Fruit fly (Drosophila melanogaster) whole organism, embryonic: Measurements from ENCODE around the gene Sbds.
A peak's percentile ranks its signal among the peaks of the same experiment; 100 is the strongest.

Experiments used
- Asciz ChIP-seq: fragments of 200-800 bp; sonication (Bioruptor generic); optimal IDR thresholded peaks from 2 replicates; lab custom pipeline; 2017; ENCODE audit warnings: missing biosample characterization, mild to moderate bottlenecking, missing genetic modification characterization, missing genetic modification reagents
- CG10147 ChIP-seq: fragments of 200-800 bp; sonication (Bioruptor generic); optimal IDR thresholded peaks from 2 replicates; lab custom pipeline; 2019; ENCODE audit warnings: missing biosample characterization, mild to moderate bottlenecking, missing genetic modification characterization, moderate library complexity
- CG1024 ChIP-seq: fragments of 200-800 bp; sonication (Bioruptor generic); IDR thresholded peaks from 2 replicates; pipeline ENCODE4 v1.3.6; 2022; ENCODE audit warnings: missing biosample characterization, missing genetic modification characterization
- CG10979 ChIP-seq: fragments of 200-800 bp; sonication (Bioruptor generic); optimal IDR thresholded peaks from 2 replicates; lab custom pipeline; 2018; ENCODE audit warnings: missing biosample characterization, mild to moderate bottlenecking, missing genetic modification characterization, moderate library complexity
- CG11247 ChIP-seq: fragments of 200-800 bp; sonication (Bioruptor generic); IDR thresholded peaks from 2 replicates; pipeline ENCODE4 v1.3.6; 2022; ENCODE audit warnings: missing biosample characterization, missing genetic modification characterization
- CG12942 ChIP-seq: fragments of 200-800 bp; sonication (Bioruptor generic); optimal IDR thresholded peaks from 3 replicates; lab custom pipeline; 2016; ENCODE audit warnings: missing biosample characterization, missing genetic modification characterization
- CG13424 ChIP-seq: fragments of 200-800 bp; sonication (Bioruptor generic); optimal IDR thresholded peaks from 2 replicates; lab custom pipeline; 2019; ENCODE audit warnings: missing biosample characterization, mild to moderate bottlenecking, missing genetic modification characterization, moderate library complexity
- CG17612 ChIP-seq: fragments of 200-800 bp; sonication (Bioruptor generic); IDR thresholded peaks from 2 replicates; pipeline ENCODE4 v1.3.6; 2022; ENCODE audit warnings: missing biosample characterization, missing genetic modification characterization
- CG18011 ChIP-seq: fragments of 200-800 bp; sonication (Bioruptor generic); optimal IDR thresholded peaks from 2 replicates; lab custom pipeline; 2017; ENCODE audit warnings: missing biosample characterization, missing genetic modification characterization, mild to moderate bottlenecking, moderate library complexity, missing genotype
- CG34376 ChIP-seq: fragments of 200-800 bp; sonication (Bioruptor generic); optimal IDR thresholded peaks from 2 replicates; lab custom pipeline; 2018; ENCODE audit warnings: missing biosample characterization, mild to moderate bottlenecking, missing genetic modification characterization
- CG4854 ChIP-seq: fragments of 200-800 bp; sonication (Bioruptor generic); optimal IDR thresholded peaks from 2 replicates; lab custom pipeline; 2016; ENCODE audit warnings: missing biosample characterization, missing genetic modification characterization, inconsistent platforms
- CG5953 ChIP-seq: fragments of 200-800 bp; sonication (Bioruptor generic); IDR thresholded peaks from 2 replicates; pipeline ENCODE4 v1.3.6; 2022; ENCODE audit warnings: missing biosample characterization, missing genetic modification characterization
- CG7786 ChIP-seq: fragments of 200-800 bp; sonication (Bioruptor generic); optimal IDR thresholded peaks from 2 replicates; lab custom pipeline; 2016; ENCODE audit warnings: missing biosample characterization, missing genetic modification characterization
- CG7987 ChIP-seq: fragments of 200-800 bp; sonication (Bioruptor generic); optimal IDR thresholded peaks from 2 replicates; lab custom pipeline; 2018; ENCODE audit warnings: missing biosample characterization, mild to moderate bottlenecking, missing genetic modification characterization, moderate library complexity
- CG8924 ChIP-seq: fragments of 200-800 bp; optimal IDR thresholded peaks from 3 replicates; lab custom pipeline; 2019; ENCODE audit warnings: missing biosample characterization, mild to moderate bottlenecking, missing genetic modification characterization, moderate library complexity
- CG8944 ChIP-seq: fragments of 200-800 bp; sonication (Bioruptor generic); optimal IDR thresholded peaks from 3 replicates; lab custom pipeline; 2016; ENCODE audit warnings: missing biosample characterization, missing genetic modification characterization
- CG9609 ChIP-seq: fragments of 200-800 bp; sonication (Bioruptor generic); optimal IDR thresholded peaks from 3 replicates; lab custom pipeline; 2016; ENCODE audit warnings: missing biosample characterization, missing genetic modification characterization
- D19A ChIP-seq: fragments of 200-800 bp; optimal IDR thresholded peaks from 3 replicates; lab custom pipeline; 2019; ENCODE audit warnings: missing biosample characterization, mild to moderate bottlenecking, missing genetic modification characterization, moderate library complexity
- Dbx ChIP-seq: fragments of 200-800 bp; sonication (Bioruptor generic); IDR thresholded peaks from 3 replicates; pipeline ENCODE4 v1.3.6; 2022; ENCODE audit warnings: missing biosample characterization, missing genetic modification characterization
- Dfd ChIP-seq, 2 experiments: fragments of >200 bp; optimal IDR thresholded peaks; 2 replicates each; lab custom pipeline; 2017; ENCODE audit warnings: missing biosample characterization in 2 of 2, missing genetic modification characterization in 2 of 2
- Dip3 ChIP-seq: fragments of 200-800 bp; sonication (Bioruptor generic); optimal IDR thresholded peaks from 3 replicates; lab custom pipeline; 2016; ENCODE audit warnings: missing biosample characterization, missing genetic modification characterization
- Doc3 ChIP-seq: fragments of 200-800 bp; sonication (Bioruptor generic); IDR thresholded peaks from 3 replicates; pipeline ENCODE4 v1.3.6; 2022; ENCODE audit warnings: missing biosample characterization, missing genetic modification characterization; ENCODE audit not compliant: partially characterized antibody
- Dp ChIP-seq: fragments of 200-800 bp; sonication (Bioruptor generic); optimal IDR thresholded peaks from 2 replicates; lab custom pipeline; 2018; ENCODE audit warnings: missing biosample characterization, mild to moderate bottlenecking, missing genetic modification characterization, moderate library complexity
- Dref ChIP-seq: fragments of 200-800 bp; sonication (Bioruptor generic); IDR thresholded peaks from 2 replicates; pipeline ENCODE4 v1.3.6; 2022; ENCODE audit warnings: missing biosample characterization, missing genetic modification characterization
- Eip74EF ChIP-seq, 2 experiments: fragments of 200-800 bp in 1 of 2; fragments of >200 bp in 1 of 2; sonication (Bioruptor generic) in 1 of 2; optimal IDR thresholded peaks; 2 replicates each; lab custom pipeline; 2017 to 2019; ENCODE audit warnings: missing biosample characterization in 2 of 2, missing genetic modification characterization in 2 of 2, mild to moderate bottlenecking in 1 of 2, moderate library complexity in 1 of 2
- Ets65A ChIP-seq: fragments of 200-800 bp; sonication (Bioruptor generic); peaks from one replicate; lab custom pipeline; 2016; ENCODE audit warnings: missing biosample characterization, missing genetic modification characterization
- Meics ChIP-seq: fragments of 200-800 bp; sonication (Bioruptor generic); optimal IDR thresholded peaks from 2 replicates; lab custom pipeline; 2017; ENCODE audit warnings: missing biosample characterization, mild to moderate bottlenecking, missing genetic modification characterization
- NfI ChIP-seq: fragments of 200-800 bp; sonication (Bioruptor generic); optimal IDR thresholded peaks from 3 replicates; lab custom pipeline; 2018; ENCODE audit warnings: missing biosample characterization, mild to moderate bottlenecking, missing genetic modification characterization, moderate library complexity
- Optix ChIP-seq: fragments of 200-800 bp; sonication (Bioruptor generic); IDR thresholded peaks from 3 replicates; pipeline ENCODE4 v1.3.6; 2022; ENCODE audit warnings: missing biosample characterization, missing genetic modification characterization
- Sin3A ChIP-seq: fragments of >200 bp; optimal IDR thresholded peaks from 2 replicates; lab custom pipeline; 2018
- Xbp1 ChIP-seq: fragments of 200-800 bp; sonication (Bioruptor generic); optimal IDR thresholded peaks from 3 replicates; lab custom pipeline; 2016; ENCODE audit warnings: missing biosample characterization, mild to moderate bottlenecking, missing genetic modification characterization
- Xrp1 ChIP-seq: fragments of 200-800 bp; sonication (Bioruptor generic); IDR thresholded peaks from 2 replicates; pipeline ENCODE4 v1.3.6; 2022; ENCODE audit warnings: missing biosample characterization, missing genetic modification characterization
- ac ChIP-seq: fragments of 200-800 bp; sonication (Bioruptor generic); optimal IDR thresholded peaks from 3 replicates; lab custom pipeline; 2017; ENCODE audit warnings: missing biosample characterization, mild to moderate bottlenecking, missing genetic modification characterization
- ap ChIP-seq: fragments of 200-800 bp; sonication (Bioruptor generic); IDR thresholded peaks from 2 replicates; pipeline ENCODE4 v1.3.6; 2022; ENCODE audit warnings: missing biosample characterization, missing genetic modification characterization
- ara ChIP-seq: fragments of 200-800 bp; sonication (Bioruptor generic); IDR thresholded peaks from 2 replicates; pipeline ENCODE4 v1.3.6; 2022; ENCODE audit warnings: missing biosample characterization, missing genetic modification characterization
- ase ChIP-seq: fragments of 200-800 bp; sonication (Bioruptor generic); IDR thresholded peaks from 3 replicates; pipeline ENCODE4 v1.3.6; 2022; ENCODE audit warnings: missing biosample characterization, missing genetic modification characterization
- bbx ChIP-seq: fragments of 200-800 bp; sonication (Bioruptor generic); IDR thresholded peaks from 2 replicates; pipeline ENCODE4 v1.3.6; 2022; ENCODE audit warnings: missing biosample characterization, missing genetic modification characterization; ENCODE audit not compliant: partially characterized antibody
- btn ChIP-seq: fragments of 200-800 bp; sonication (Bioruptor generic); optimal IDR thresholded peaks from 2 replicates; lab custom pipeline; 2016; ENCODE audit warnings: missing biosample characterization, missing genetic modification characterization
- chinmo ChIP-seq: fragments of 200-800 bp; sonication (Bioruptor generic); IDR thresholded peaks from 4 replicates; pipeline ENCODE4 v1.3.6; 2022; ENCODE audit warnings: missing biosample characterization, missing genetic modification characterization; ENCODE audit not compliant: partially characterized antibody
- esg ChIP-seq: fragments of 200-800 bp; sonication (Bioruptor generic); conservative IDR thresholded peaks from 2 replicates; pipeline ENCODE4 v1.3.6; 2022; ENCODE audit warnings: missing biosample characterization, missing genetic modification characterization
- fd3F ChIP-seq: fragments of 200-800 bp; sonication (Bioruptor generic); optimal IDR thresholded peaks from 2 replicates; lab custom pipeline; 2018; ENCODE audit warnings: missing biosample characterization, mild to moderate bottlenecking, missing genetic modification characterization, moderate library complexity
- gcm ChIP-seq: fragments of 200-800 bp; sonication (Bioruptor generic); optimal IDR thresholded peaks from 2 replicates; lab custom pipeline; 2019; ENCODE audit warnings: missing biosample characterization, mild to moderate bottlenecking, missing genetic modification characterization, moderate library complexity
- gem ChIP-seq: fragments of 200-800 bp; sonication (Bioruptor generic); optimal IDR thresholded peaks from 2 replicates; lab custom pipeline; 2019; ENCODE audit warnings: missing biosample characterization, mild to moderate bottlenecking, missing genetic modification characterization, moderate library complexity
- ham ChIP-seq: fragments of 200-800 bp; sonication (Bioruptor generic); IDR thresholded peaks from 2 replicates; pipeline ENCODE4 v1.3.6; 2022; ENCODE audit warnings: missing biosample characterization, missing genetic modification characterization
- hth ChIP-seq: fragments of >200 bp; optimal IDR thresholded peaks from 2 replicates; lab custom pipeline; 2017; ENCODE audit warnings: inconsistent platforms
- nmo ChIP-seq: fragments of 200-800 bp; sonication (Bioruptor generic); optimal IDR thresholded peaks from 2 replicates; lab custom pipeline; 2018; ENCODE audit warnings: missing biosample characterization, mild to moderate bottlenecking, missing genetic modification characterization, moderate library complexity
- pzg ChIP-seq: fragments of 200-800 bp; sonication (Bioruptor generic); optimal IDR thresholded peaks from 3 replicates; lab custom pipeline; 2018; ENCODE audit warnings: missing biosample characterization, mild to moderate bottlenecking, missing genetic modification characterization, moderate library complexity
- scrt ChIP-seq: fragments of 200-800 bp; sonication (Bioruptor generic); optimal IDR thresholded peaks from 2 replicates; lab custom pipeline; 2018; ENCODE audit warnings: missing biosample characterization, mild to moderate bottlenecking, missing genetic modification characterization, moderate library complexity
- sqz ChIP-seq: fragments of 200-800 bp; sonication (Bioruptor generic); optimal IDR thresholded peaks from 3 replicates; lab custom pipeline; 2018; ENCODE audit warnings: missing biosample characterization, mild to moderate bottlenecking, missing genetic modification characterization
- usp ChIP-seq: fragments of >200 bp; optimal IDR thresholded peaks from 2 replicates; lab custom pipeline; 2017; ENCODE audit warnings: missing biosample characterization, missing genetic modification characterization

Gene Sbds

dm6 chr3L:6752278-6753096 is at the start of gene Sbds, which contains the start of gene velo (continued):
- TF ChIP-seq gem (tag; lab: Kevin White, UChicago) (peak; percentile 72), Dbx (GFP tag; lab: Robert Waterston, UW) (peak; percentile 42; the same call in 2 of the 3 replicates), CG4854 (GFP tag; lab: Kevin White, UChicago) (no peak), Dp (GFP tag; lab: Kevin White, UChicago) (peak; percentile 12), nmo (peak; percentile 57), fd3F (peak; percentile 37), CG8924 (peak; percentile 49), hth (lab: Kevin White, UChicago) (no peak), CG18011 (GFP tag; lab: Kevin White, UChicago) (no peak), CG8944 (no peak), CG10147 (GFP tag; lab: Kevin White, UChicago) (peak; percentile 45), ac (GFP tag; lab: Kevin White, UChicago) (no peak), chinmo (GFP tag; lab: Robert Waterston, UW) (0 out of 4 replicates have a peak, but pooled peaks have one; percentile 65), CG9609 (no peak), Doc3 (peak; percentile 71), ap (no peak), scrt (GFP tag; lab: Kevin White, UChicago) (peak; percentile 23), Optix (GFP tag; lab: Robert Waterston, UW) (no peak), D19A (tag; lab: Kevin White, UChicago) (peak; percentile 41), pzg (peak; percentile 84), Dfd (GFP tag; optimal IDR thresholded peaks at IDR 0.05; lab: Kevin White, UChicago) (no peak), ase (GFP tag; lab: Robert Waterston, UW) (no peak), usp (no peak), Dip3 (GFP tag; lab: Kevin White, UChicago) (peak; percentile 19), CG7987 (GFP tag; lab: Kevin White, UChicago) (peak; percentile 29), CG1024 (GFP tag; lab: Robert Waterston, UW) (no peak), Eip74EF (GFP tag; optimal IDR thresholded peaks at IDR 0.05; lab: Kevin White, UChicago) (no peak), Ets65A (GFP tag; lab: Kevin White, UChicago) (peak; percentile 45), CG11247 (GFP tag; lab: Robert Waterston, UW) (peak; percentile 36), Xbp1 (GFP tag; lab: Kevin White, UChicago) (peak; percentile 52), CG13424 (peak; percentile 74), Meics (GFP tag; lab: Kevin White, UChicago) (peak; percentile 51), esg (GFP tag; lab: Robert Waterston, UW) (no peak), Dref (peak; percentile 86), CG10979 (peak; percentile 12), Asciz (GFP tag; lab: Kevin White, UChicago) (no peak), sqz (GFP tag; lab: Kevin White, UChicago) (peak; percentile 90), ara (GFP tag; lab: Robert Waterston, UW) (no peak), NfI (GFP tag; lab: Kevin White, UChicago) (peak; percentile 62), CG5953 (GFP tag; lab: Robert Waterston, UW) (no peak), CG34376 (GFP tag; lab: Kevin White, UChicago) (peak; percentile 0), gcm (GFP tag; lab: Kevin White, UChicago) (no peak), CG12942 (GFP tag; lab: Kevin White, UChicago) (peak; percentile 12), btn (no peak), CG7786 (GFP tag; lab: Kevin White, UChicago) (peak; percentile 15), Sin3A (lab: Kevin White, UChicago) (peak; percentile 19), Xrp1 (GFP tag; lab: Robert Waterston, UW) (peak; percentile 40; the same call in 1 of the 2 replicates), bbx (GFP tag; lab: Robert Waterston, UW) (peak; percentile 59), CG17612 (GFP tag; lab: Robert Waterston, UW) (no peak), ham (no peak)
